Worm (Caenorhabditis elegans): ENCODE data around the gene C01G12.13.
A peak's percentile ranks its signal among the peaks of the same experiment; 100 is the strongest.

The C01G12.13 gene

ce11 chrII:14534000-14534399 is 42.5 kb upstream of the C01G12.13 start, which contains the start of gene C04H5.1:
Gene C04H5.1 (plus strand): TSS chrII:14534300.
- TF ChIP-seq sptf-1 (tag; optimal IDR thresholded peaks at IDR 0.05): no peak
- TF ChIP-seq nhr-28 (tag; optimal IDR thresholded peaks at IDR 0.05): no peak
- no peak for TF ChIP-seq egl-27 (tag; optimal IDR thresholded peaks at IDR 0.05)
- TF ChIP-seq aha-1 (tag; optimal IDR thresholded peaks at IDR 0.05): no peak

DNA sequence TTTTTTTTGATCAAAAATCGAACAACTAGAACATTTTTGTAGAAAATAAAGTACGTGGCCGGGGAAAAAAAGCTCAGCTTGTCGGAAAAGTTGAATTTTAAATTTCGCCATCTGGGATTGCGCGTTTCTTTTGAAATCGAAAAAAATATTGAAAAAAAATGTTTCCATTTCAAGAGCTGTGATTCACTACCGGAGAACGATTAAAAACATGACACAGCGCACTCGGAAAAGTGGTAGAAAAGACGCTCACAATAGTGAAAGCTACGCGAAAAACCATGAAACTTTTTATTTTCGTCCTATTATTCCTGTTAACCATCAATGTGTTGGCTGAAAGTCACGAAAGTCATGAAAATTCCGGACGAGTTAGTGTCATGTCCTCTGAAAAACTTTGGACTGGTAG is 38.8 kb upstream of the C01G12.13 start, which contains the start of the genes clec-147 and C04H5.7:
clec-147 (minus strand) TSS at position 101 of the 400 bp plus-strand sequence.
C04H5.7 (plus strand) TSS at position 219 of the 400 bp plus-strand sequence.
- no peak for TF ChIP-seq lin-15B (tag; optimal IDR thresholded peaks at IDR 0.05)
- TF ChIP-seq skn-1 (tag; optimal IDR thresholded peaks at IDR 0.05): no peak
- no peak for TF ChIP-seq efl-1 (optimal IDR thresholded peaks at IDR 0.05)
- peak in 1 of 2 experiments; percentile 51 for TF ChIP-seq efl-1 (GFP tag; optimal IDR thresholded peaks at IDR 0.05 in 1 of 2)

DNA sequence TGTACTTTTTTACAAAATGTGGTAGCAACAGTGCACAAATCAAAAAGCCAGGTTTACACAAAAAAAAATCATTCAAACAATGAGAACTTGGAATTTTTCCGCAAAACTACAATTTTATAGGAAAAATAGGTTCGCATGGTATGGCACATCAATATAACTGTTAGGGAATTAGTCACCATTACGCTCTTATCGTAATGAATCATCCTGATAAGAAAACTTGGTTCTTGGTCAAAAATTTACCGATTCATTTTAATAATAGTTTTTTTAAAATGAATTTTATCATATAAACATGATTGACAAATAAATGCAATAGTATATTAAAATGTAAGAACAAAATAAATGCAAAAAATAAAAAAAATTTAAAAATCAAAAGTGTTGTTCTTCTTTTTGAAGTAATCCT is 36.0 kb upstream of the C01G12.13 start:
- TF ChIP-seq nhr-76 (tag; optimal IDR thresholded peaks at IDR 0.05) (no peak), elt-2 (tag; optimal IDR thresholded peaks at IDR 0.05) (peak; percentile 12), rnt-1 (tag; optimal IDR thresholded peaks at IDR 0.05) (no peak), skn-1 (tag; optimal IDR thresholded peaks at IDR 0.05) (no peak), nhr-84 (tag; optimal IDR thresholded peaks at IDR 0.05) (no peak), grh-1 (GFP tag; IDR thresholded peaks at IDR 0.05) (no peak), nhr-90 (tag; optimal IDR thresholded peaks at IDR 0.05; ENCODE audit: poor library complexity) (no peak)

DNA sequence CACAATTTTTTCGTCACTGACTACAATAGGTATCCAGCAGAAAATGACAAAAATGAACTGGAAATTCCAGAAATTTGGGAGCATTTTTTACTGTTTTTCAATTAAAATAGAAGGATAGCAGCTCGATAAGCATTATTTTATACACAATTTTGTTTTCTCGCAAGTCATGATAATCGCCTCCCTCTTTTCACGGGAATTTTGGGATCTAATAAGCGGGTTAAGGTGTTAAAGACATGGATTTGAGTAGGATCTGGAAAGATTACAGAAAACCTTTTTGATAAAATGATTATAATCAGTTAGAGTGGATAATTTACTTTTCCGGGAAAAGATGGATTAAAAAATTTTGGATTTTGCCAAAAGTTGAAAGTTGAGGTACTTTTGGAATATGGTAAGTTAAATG is 27.8 kb upstream of the C01G12.13 start, which contains the start of gene gcy-29:
gcy-29 (minus strand) TSS at position 101 of the 400 bp plus-strand sequence.
- TF ChIP-seq nhr-76 (tag; optimal IDR thresholded peaks at IDR 0.05): no peak
- no peak for TF ChIP-seq skn-1 (tag; optimal IDR thresholded peaks at IDR 0.05)
- peak; percentile 81 for TF ChIP-seq dsc-1 (tag; optimal IDR thresholded peaks at IDR 0.05)
- TF ChIP-seq fos-1 (tag; optimal IDR thresholded peaks at IDR 0.05): no peak
- TF ChIP-seq egl-13 (tag; optimal IDR thresholded peaks at IDR 0.05): peak; percentile 28
- TF ChIP-seq nhr-11 (tag; optimal IDR thresholded peaks at IDR 0.05): no peak

DNA sequence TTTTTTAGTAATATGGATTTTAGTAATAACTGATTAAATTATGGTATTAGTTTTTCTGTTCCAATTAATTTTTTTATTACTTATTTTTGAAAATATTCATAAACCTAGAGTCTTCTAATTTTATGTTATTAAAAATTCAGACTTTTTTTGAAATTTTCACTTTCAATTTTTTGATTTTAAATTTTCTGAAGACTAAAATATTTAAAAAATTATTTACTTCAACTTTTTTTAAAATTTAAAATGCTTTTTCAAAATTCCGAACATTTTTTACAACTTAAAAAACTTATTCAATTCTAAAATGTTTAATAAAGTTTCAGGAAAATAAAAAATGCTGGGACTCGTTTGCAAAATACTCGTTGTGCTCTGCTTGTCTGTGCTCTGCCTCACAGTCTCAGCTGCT is 25.9 kb upstream of the C01G12.13 start, which contains the start of gene nlp-41:
nlp-41 (plus strand) TSS at position 301 of the 400 bp plus-strand sequence.
- no peak for TF ChIP-seq unc-30 (tag; optimal IDR thresholded peaks at IDR 0.05)
- TF ChIP-seq tbx-2 (tag; optimal IDR thresholded peaks at IDR 0.05): no peak
- TF ChIP-seq F16B12.6 (tag; optimal IDR thresholded peaks at IDR 0.05): no peak
- TF ChIP-seq ceh-90 (tag; optimal IDR thresholded peaks at IDR 0.05): no peak
- TF ChIP-seq nhr-20 (tag; optimal IDR thresholded peaks at IDR 0.05): no peak
- TF ChIP-seq pag-3 (tag; optimal IDR thresholded peaks at IDR 0.05; ENCODE audit: borderline replicate concordance, insufficient read depth): no peak
- TF ChIP-seq dsc-1 (tag; optimal IDR thresholded peaks at IDR 0.05): no peak
- TF ChIP-seq lin-14 (GFP tag; optimal IDR thresholded peaks at IDR 0.05): no peak
- TF ChIP-seq ama-1 (optimal IDR thresholded peaks at IDR 0.05): no peak
- TF ChIP-seq aha-1 (tag; optimal IDR thresholded peaks at IDR 0.05): no peak
- TF ChIP-seq Y116A8C.19 (tag; optimal IDR thresholded peaks at IDR 0.05; ENCODE audit: borderline replicate concordance): no peak
- no peak for TF ChIP-seq unc-86 (tag; optimal IDR thresholded peaks at IDR 0.05)
- TF ChIP-seq unc-62 (GFP tag; optimal IDR thresholded peaks at IDR 0.05): no peak
- TF ChIP-seq lsy-2 (tag; optimal IDR thresholded peaks at IDR 0.05): no peak
- no peak for TF ChIP-seq nhr-71 (tag; optimal IDR thresholded peaks at IDR 0.05)
- TF ChIP-seq tlp-1 (tag; optimal IDR thresholded peaks at IDR 0.05): no peak
- TF ChIP-seq mdl-1 (tag; optimal IDR thresholded peaks at IDR 0.05): no peak

ce11 chrII:14555019-14555418 is 21.5 kb upstream of the C01G12.13 start:
- TF ChIP-seq egl-27 (tag; optimal IDR thresholded peaks at IDR 0.05): no peak
- peak; percentile 55 for TF ChIP-seq fkh-10 (GFP tag; optimal IDR thresholded peaks at IDR 0.05)
- no peak for TF ChIP-seq lir-3 (tag; optimal IDR thresholded peaks at IDR 0.05; ENCODE audit: poor library complexity)

Data from whole organism, L1 larva.